Worm (Caenorhabditis elegans) whole organism, L1 larva: ENCODE results near the gene phf-14.

Source experiments
- C04F5.9 ChIP-seq: sonication (generic microtip); optimal IDR thresholded peaks from 2 replicates; lab custom pipeline; 2016; ENCODE audit warnings: missing genetic modification characterization, missing compliant biosample characterization
- C16A3.4 ChIP-seq: fragments of 150-350 bp; optimal IDR thresholded peaks from 2 replicates; lab custom pipeline; 2014; ENCODE audit warnings: missing biosample characterization, missing genetic modification characterization
- aha-1 ChIP-seq: fragments of 150-350 bp; optimal IDR thresholded peaks from 2 replicates; lab custom pipeline; 2014; ENCODE audit warnings: missing biosample characterization, missing genetic modification characterization
- blmp-1 ChIP-seq: fragments of 150-350 bp; optimal IDR thresholded peaks from 2 replicates; lab custom pipeline; 2014; ENCODE audit warnings: missing biosample characterization, missing genetic modification characterization
- ceh-63 ChIP-seq: fragments of 200-800 bp; sonication (Bioruptor generic); optimal IDR thresholded peaks from 2 replicates; lab custom pipeline; 2018; ENCODE audit warnings: mild to moderate bottlenecking, missing genetic modification characterization, missing compliant biosample characterization
- ceh-8 ChIP-seq: fragments of 200-800 bp; sonication (Bioruptor generic); optimal IDR thresholded peaks from 2 replicates; lab custom pipeline; 2018; ENCODE audit warnings: mild to moderate bottlenecking, missing genetic modification characterization, moderate library complexity, missing compliant biosample characterization
- ceh-82 ChIP-seq, 3 experiments: fragments of 150-350 bp in 1 of 3; sonication (generic microtip) in 2 of 3; optimal IDR thresholded peaks; 2 replicates each; lab custom pipeline; 2014 to 2017; ENCODE audit warnings: missing biosample characterization in 3 of 3, missing genetic modification characterization in 3 of 3
- ceh-88 ChIP-seq: fragments of 200-800 bp; sonication (Bioruptor generic); IDR thresholded peaks from 2 replicates; pipeline ENCODE4 v1.3.6; 2022; ENCODE audit warnings: missing genetic modification characterization, missing compliant biosample characterization
- ces-1 ChIP-seq: fragments of 150-350 bp; optimal IDR thresholded peaks from 2 replicates; lab custom pipeline; 2014; ENCODE audit warnings: missing biosample characterization, missing genetic modification reagents, missing genetic modification characterization
- dpl-1 ChIP-seq, 3 experiments: fragments of 150-350 bp in 2 of 3; sonication (generic microtip) in 1 of 3; optimal IDR thresholded peaks; 2 replicates each; lab custom pipeline; 2014 to 2017; ENCODE audit warnings: missing biosample characterization in 3 of 3, missing genetic modification characterization in 3 of 3, missing genetic modification reagents in 3 of 3
- efl-1 ChIP-seq, 4 experiments: fragments of 150-350 bp; optimal IDR thresholded peaks in 3 of 4; peaks in 1 of 4; 1 replicate in 1 of 4; 2 replicates in 3 of 4; lab custom pipeline; 2014; ENCODE audit warnings: missing biosample characterization in 2 of 4, missing genetic modification characterization in 2 of 4, missing genetic modification reagents in 2 of 4
- egl-27 ChIP-seq, 2 experiments: fragments of 150-350 bp in 1 of 2; sonication (generic microtip); optimal IDR thresholded peaks; 3 replicates each; lab custom pipeline; 2017 to 2018; ENCODE audit warnings: missing biosample characterization in 2 of 2, missing genetic modification characterization in 2 of 2, missing genetic modification reagents in 2 of 2
- elt-3 ChIP-seq, 6 experiments: fragments of 150-350 bp in 1 of 6; sonication (generic microtip); optimal IDR thresholded peaks; 2 replicates each; lab custom pipeline; 2017 to 2018; ENCODE audit warnings: missing biosample characterization in 6 of 6, missing genetic modification characterization in 6 of 6, inconsistent platforms in 1 of 6
- ets-5 ChIP-seq: fragments of 200-800 bp; sonication (Bioruptor generic); IDR thresholded peaks from 2 replicates; pipeline ENCODE4 v1.3.6; 2022; ENCODE audit warnings: missing genetic modification characterization, missing compliant biosample characterization
- fkh-10 ChIP-seq: sonication (generic microtip); optimal IDR thresholded peaks from 2 replicates; lab custom pipeline; 2017; ENCODE audit warnings: missing biosample characterization, missing genetic modification reagents, missing genetic modification characterization
- fkh-4 ChIP-seq: sonication (generic microtip); optimal IDR thresholded peaks from 2 replicates; lab custom pipeline; 2016; ENCODE audit warnings: missing compliant biosample characterization, missing genetic modification characterization, borderline replicate concordance
- fos-1 ChIP-seq: fragments of 150-350 bp; optimal IDR thresholded peaks from 2 replicates; lab custom pipeline; 2014; ENCODE audit warnings: missing biosample characterization, missing genetic modification characterization
- hpl-2 ChIP-seq: fragments of 150-350 bp; optimal IDR thresholded peaks from 2 replicates; lab custom pipeline; 2014; ENCODE audit warnings: missing biosample characterization, missing genetic modification reagents, missing genetic modification characterization
- lin-13 ChIP-seq: fragments of 150-350 bp; optimal IDR thresholded peaks from 2 replicates; lab custom pipeline; 2014; ENCODE audit warnings: missing biosample characterization, missing genetic modification reagents, missing genetic modification characterization
- lin-39 ChIP-seq: fragments of 150-350 bp; optimal IDR thresholded peaks from 2 replicates; lab custom pipeline; 2014; ENCODE audit warnings: missing biosample characterization, missing genetic modification reagents, missing genetic modification characterization
- lir-3 ChIP-seq: sonication (generic microtip); optimal IDR thresholded peaks from 2 replicates; lab custom pipeline; 2016; ENCODE audit warnings: mild to moderate bottlenecking, missing genetic modification characterization, moderate library complexity, missing compliant biosample characterization; ENCODE audit not compliant: poor library complexity
- mab-9 ChIP-seq: fragments of 200-800 bp; sonication (Bioruptor generic); IDR thresholded peaks from 2 replicates; pipeline ENCODE4 v1.3.6; 2022; ENCODE audit warnings: missing genetic modification reagents, missing genetic modification characterization, missing compliant biosample characterization
- mdl-1 ChIP-seq, 2 experiments: fragments of 150-350 bp; optimal IDR thresholded peaks; 2 replicates each; lab custom pipeline; 2014 to 2017; ENCODE audit warnings: missing biosample characterization in 2 of 2, missing genetic modification characterization in 2 of 2, inconsistent platforms in 1 of 2
- mef-2 ChIP-seq: fragments of 150-350 bp; optimal IDR thresholded peaks from 2 replicates; lab custom pipeline; 2014; ENCODE audit warnings: missing biosample characterization, missing genetic modification characterization
- nhr-19 ChIP-seq: fragments of 200-800 bp; sonication (Bioruptor generic); conservative IDR thresholded peaks from 2 replicates; pipeline ENCODE4 v1.3.6; 2022; ENCODE audit warnings: missing genetic modification characterization, missing compliant biosample characterization
- nhr-20 ChIP-seq: sonication (generic microtip); optimal IDR thresholded peaks from 2 replicates; lab custom pipeline; 2016; ENCODE audit warnings: mild to moderate bottlenecking, missing genetic modification characterization, missing compliant biosample characterization
- nhr-237 ChIP-seq: fragments of 150-350 bp; optimal IDR thresholded peaks from 2 replicates; lab custom pipeline; 2014; ENCODE audit warnings: missing biosample characterization, missing genetic modification characterization
- nhr-28 ChIP-seq: fragments of 150-350 bp; optimal IDR thresholded peaks from 2 replicates; lab custom pipeline; 2014; ENCODE audit warnings: missing biosample characterization, missing genetic modification characterization
- nhr-47 ChIP-seq: sonication (generic microtip); optimal IDR thresholded peaks from 2 replicates; lab custom pipeline; 2016; ENCODE audit warnings: mild to moderate bottlenecking, missing genetic modification characterization, moderate library complexity, missing compliant biosample characterization
- nhr-71 ChIP-seq: sonication (generic microtip); optimal IDR thresholded peaks from 2 replicates; lab custom pipeline; 2016; ENCODE audit warnings: mild to moderate bottlenecking, missing genetic modification characterization, moderate library complexity, missing compliant biosample characterization
- nhr-76 ChIP-seq: sonication (generic microtip); optimal IDR thresholded peaks from 2 replicates; lab custom pipeline; 2017; ENCODE audit warnings: missing biosample characterization, missing genetic modification characterization
- nhr-77 ChIP-seq: fragments of 150-350 bp; optimal IDR thresholded peaks from 2 replicates; lab custom pipeline; 2014; ENCODE audit warnings: missing biosample characterization, missing genetic modification characterization
- nhr-85 ChIP-seq: sonication (generic microtip); peaks from one replicate; lab custom pipeline; 2016; ENCODE audit warnings: missing genetic modification characterization, inconsistent platforms, missing compliant biosample characterization
- nhr-90 ChIP-seq: sonication (generic microtip); optimal IDR thresholded peaks from 2 replicates; lab custom pipeline; 2016; ENCODE audit warnings: mild to moderate bottlenecking, missing genetic modification characterization, missing compliant biosample characterization; ENCODE audit not compliant: poor library complexity
- pag-3 ChIP-seq: sonication (generic microtip); optimal IDR thresholded peaks from 2 replicates; lab custom pipeline; 2017; ENCODE audit warnings: missing genetic modification characterization, mild to moderate bottlenecking, missing compliant biosample characterization, antibody characterized with exemption, borderline replicate concordance; ENCODE audit not compliant: insufficient read depth
- pax-3 ChIP-seq: fragments of 200-800 bp; sonication (Bioruptor generic); optimal IDR thresholded peaks from 2 replicates; lab custom pipeline; 2018; ENCODE audit warnings: mild to moderate bottlenecking, missing genetic modification characterization, moderate library complexity, missing compliant biosample characterization
- skn-1 ChIP-seq: fragments of 150-350 bp; optimal IDR thresholded peaks from 2 replicates; lab custom pipeline; 2014; ENCODE audit warnings: missing biosample characterization, missing genetic modification characterization
- snu-23 ChIP-seq: sonication (generic microtip); optimal IDR thresholded peaks from 2 replicates; lab custom pipeline; 2016; ENCODE audit warnings: missing genetic modification characterization, missing compliant biosample characterization
- sox-4 ChIP-seq: sonication (generic microtip); optimal IDR thresholded peaks from 2 replicates; lab custom pipeline; 2016; ENCODE audit warnings: missing genetic modification characterization, missing compliant biosample characterization
- swsn-7 ChIP-seq: sonication (generic microtip); optimal IDR thresholded peaks from 2 replicates; lab custom pipeline; 2016; ENCODE audit warnings: missing genetic modification characterization, missing compliant biosample characterization
- tbx-2 ChIP-seq: sonication (generic microtip); optimal IDR thresholded peaks from 2 replicates; lab custom pipeline; 2016; ENCODE audit warnings: missing genetic modification characterization, missing compliant biosample characterization
- unc-62 ChIP-seq: fragments of 150-350 bp; optimal IDR thresholded peaks from 2 replicates; lab custom pipeline; 2014; ENCODE audit warnings: missing biosample characterization, missing genetic modification reagents, missing genetic modification characterization
- xbp-1 ChIP-seq: sonication (generic microtip); optimal IDR thresholded peaks from 2 replicates; lab custom pipeline; 2016; ENCODE audit warnings: missing genetic modification characterization, missing compliant biosample characterization
- zag-1 ChIP-seq: fragments of 150-350 bp; optimal IDR thresholded peaks from 2 replicates; lab custom pipeline; 2014; ENCODE audit warnings: missing biosample characterization, missing genetic modification characterization
- zip-4 ChIP-seq: fragments of 200-800 bp; sonication (Bioruptor generic); optimal IDR thresholded peaks from 2 replicates; lab custom pipeline; 2018; ENCODE audit warnings: mild to moderate bottlenecking, missing genetic modification characterization, moderate library complexity, missing compliant biosample characterization
- ztf-11 ChIP-seq, 2 experiments: sonication (generic microtip); optimal IDR thresholded peaks; 2 replicates each; lab custom pipeline; 2016 to 2017; ENCODE audit warnings: missing genetic modification characterization in 2 of 2, missing biosample characterization in 1 of 2, missing compliant biosample characterization in 1 of 2
- ztf-4 ChIP-seq: fragments of 150-350 bp; optimal IDR thresholded peaks from 2 replicates; lab custom pipeline; 2014; ENCODE audit warnings: missing biosample characterization, missing genetic modification characterization

phf-14 gene

ce11 chrV:17857901-17858300, 13.3 kb upstream of the phf-14 start (continued):
- no peak for TF ChIP-seq hpl-2 (GFP tag; lab: Kevin White, UChicago)
- no peak for TF ChIP-seq zag-1 (tag; lab: Kevin White, UChicago)
- no peak for TF ChIP-seq lir-3 (tag; lab: Kevin White, UChicago)
- peak; percentile 82 for TF ChIP-seq nhr-20
- TF ChIP-seq C16A3.4 (tag; lab: Kevin White, UChicago): peak; percentile 45
- peak; percentile 78 for TF ChIP-seq fos-1 (tag; lab: Kevin White, UChicago)
- TF ChIP-seq elt-3 (tag; optimal IDR thresholded peaks at IDR 0.05; lab: Kevin White, UChicago): peak in 1 of 6 experiments; percentile 55
- TF ChIP-seq efl-1 (optimal IDR thresholded peaks at IDR 0.05; lab: Kevin White, UChicago): peak; percentile 82 to 95
- peak; percentile 60 to 96 for TF ChIP-seq efl-1 (GFP tag; optimal IDR thresholded peaks at IDR 0.05 in 1 of 2; lab: Kevin White, UChicago)
- TF ChIP-seq aha-1: no peak
- no peak for TF ChIP-seq nhr-28 (tag; lab: Kevin White, UChicago)
- TF ChIP-seq ets-5 (GFP tag; lab: Robert Waterston, UW): no peak
- TF ChIP-seq C04F5.9 (tag; lab: Kevin White, UChicago): no peak
- TF ChIP-seq pag-3 (tag; lab: Kevin White, UChicago): no peak
- peak; percentile 63 for TF ChIP-seq nhr-90 (tag; lab: Kevin White, UChicago)
- no peak for TF ChIP-seq lin-39
- TF ChIP-seq swsn-7 (tag; lab: Kevin White, UChicago): peak; percentile 91
- peak; percentile 76 for TF ChIP-seq lin-13 (GFP tag; lab: Kevin White, UChicago)
- TF ChIP-seq pax-3: peak; percentile 59
- peak; percentile 13 for TF ChIP-seq blmp-1 (tag; lab: Kevin White, UChicago)
- TF ChIP-seq mdl-1 (tag; optimal IDR thresholded peaks at IDR 0.05; lab: Kevin White, UChicago): peak; percentile 43 to 68
- TF ChIP-seq ceh-8 (GFP tag; lab: Kevin White, UChicago): peak; percentile 37
- TF ChIP-seq nhr-85: peak; percentile 77
- peak; percentile 56 to 69 (median 66) for TF ChIP-seq dpl-1 (GFP tag; optimal IDR thresholded peaks at IDR 0.05; lab: Kevin White, UChicago)
- peak; percentile 59 to 92 (median 82) for TF ChIP-seq ceh-82 (tag; optimal IDR thresholded peaks at IDR 0.05; lab: Kevin White, UChicago)
- peak in 1 of 2 experiments; percentile 44 for TF ChIP-seq ztf-11 (tag; optimal IDR thresholded peaks at IDR 0.05; lab: Kevin White, UChicago)
- TF ChIP-seq fkh-4: no peak
- TF ChIP-seq unc-62 (GFP tag; lab: Kevin White, UChicago): no peak
- TF ChIP-seq ceh-63 (GFP tag; lab: Kevin White, UChicago): no peak
- peak; percentile 90 for TF ChIP-seq tbx-2 (tag; lab: Kevin White, UChicago)
- TF ChIP-seq nhr-77: peak; percentile 74
- TF ChIP-seq nhr-237 (tag; lab: Kevin White, UChicago): peak; percentile 80
- TF ChIP-seq ceh-88 (GFP tag; lab: Robert Waterston, UW): 0 out of 2 replicates have a peak, but pooled peaks have one; percentile 17

DNA sequence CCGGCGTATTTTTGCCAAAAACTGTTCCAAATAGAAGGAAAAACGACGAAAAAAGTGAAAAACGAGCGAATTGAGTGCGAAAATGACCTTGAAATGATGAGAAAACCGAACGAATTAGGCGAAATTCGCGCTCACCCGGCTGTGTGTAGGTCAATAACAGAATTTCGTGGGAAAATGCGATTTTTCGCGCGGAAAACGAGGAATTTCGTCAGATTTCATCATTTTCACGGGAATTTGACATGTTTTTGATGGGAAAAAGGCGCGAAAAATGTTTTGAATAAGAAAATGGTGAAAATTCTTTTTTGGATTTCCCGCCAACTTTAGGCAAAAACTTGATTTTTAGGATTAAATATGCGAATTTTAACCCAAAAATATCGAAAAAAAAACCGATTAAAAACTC, 12.1 kb upstream of the phf-14 start:
- TF ChIP-seq fkh-4 (no peak), zag-1 (tag; lab: Kevin White, UChicago) (no peak), zip-4 (GFP tag; lab: Kevin White, UChicago) (no peak), ztf-4 (no peak), mab-9 (no peak), dpl-1 (GFP tag; optimal IDR thresholded peaks at IDR 0.05; lab: Kevin White, UChicago) (peak in 1 of 3 experiments; percentile 7), mef-2 (tag; lab: Kevin White, UChicago) (no peak), skn-1 (peak; percentile 65), ces-1 (GFP tag; lab: Kevin White, UChicago) (no peak), xbp-1 (no peak), snu-23 (GFP tag; lab: Kevin White, UChicago) (no peak), blmp-1 (tag; lab: Kevin White, UChicago) (peak; percentile 86), hpl-2 (GFP tag; lab: Kevin White, UChicago) (no peak), nhr-19 (GFP tag; lab: Robert Waterston, UW) (no peak), nhr-90 (tag; lab: Kevin White, UChicago) (no peak), fkh-10 (GFP tag; lab: Kevin White, UChicago) (no peak), nhr-76 (tag; lab: Kevin White, UChicago) (no peak), nhr-47 (tag; lab: Kevin White, UChicago) (no peak), egl-27 (tag; optimal IDR thresholded peaks at IDR 0.05; lab: Kevin White, UChicago) (no peak), sox-4 (tag; lab: Kevin White, UChicago) (no peak), lin-39 (no peak), efl-1 (optimal IDR thresholded peaks at IDR 0.05; lab: Kevin White, UChicago) (peak in 1 of 2 experiments; percentile 4), efl-1 (GFP tag; optimal IDR thresholded peaks at IDR 0.05 in 1 of 2; lab: Kevin White, UChicago) (no peak), nhr-71 (tag; lab: Kevin White, UChicago) (no peak)
